Fruit fly (Drosophila melanogaster): Measurements from ENCODE around the gene Aplip1.

Gene Aplip1

DNA sequence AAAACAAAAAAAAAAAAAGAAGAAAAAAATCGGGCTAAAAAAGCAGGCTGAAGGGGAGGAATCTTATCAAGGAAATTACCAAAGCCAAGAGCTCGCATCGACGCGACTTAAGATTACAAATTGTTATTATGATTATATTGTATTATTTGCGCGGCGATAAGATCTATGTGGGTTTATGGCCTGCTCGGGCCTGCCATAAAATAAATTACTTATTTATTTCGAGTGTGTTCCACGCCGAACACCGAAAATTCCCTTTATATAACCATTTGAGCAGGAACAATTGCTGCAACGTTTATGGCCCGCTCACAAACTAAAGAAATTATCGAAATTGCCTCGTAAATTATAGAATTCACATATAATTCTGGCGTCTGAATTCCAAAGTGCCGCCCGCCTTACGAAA, 26.5 kb upstream of the Aplip1 start (continued):
- TF ChIP-seq CG12071 (GFP tag; optimal IDR thresholded peaks at IDR 0.05): peak; percentile 34
- TF ChIP-seq CG7963 (GFP tag; IDR thresholded peaks at IDR 0.05; ENCODE audit: partially characterized antibody): no peak
- TF ChIP-seq zf30C (GFP tag; optimal IDR thresholded peaks at IDR 0.05): no peak
- TF ChIP-seq hth (optimal IDR thresholded peaks at IDR 0.05): no peak
- no peak for TF ChIP-seq Rfx (GFP tag; IDR thresholded peaks at IDR 0.05)
- TF ChIP-seq sob (GFP tag; IDR thresholded peaks at IDR 0.05): no peak
- TF ChIP-seq CG3407 (GFP tag; optimal IDR thresholded peaks at IDR 0.05): no peak
- TF ChIP-seq danr (GFP tag; IDR thresholded peaks at IDR 0.05): no peak
- TF ChIP-seq CG7556 (GFP tag; optimal IDR thresholded peaks at IDR 0.05): no peak
- no peak for TF ChIP-seq CG3726 (GFP tag; IDR thresholded peaks at IDR 0.05)
- no peak for TF ChIP-seq corto (GFP tag; optimal IDR thresholded peaks at IDR 0.05)
- no peak for TF ChIP-seq CG10321 (GFP tag; IDR thresholded peaks at IDR 0.05)
- no peak for TF ChIP-seq odd (GFP tag; optimal IDR thresholded peaks at IDR 0.05)
- no peak for TF ChIP-seq CG8924 (tag; optimal IDR thresholded peaks at IDR 0.05)
- no peak for TF ChIP-seq bbx (GFP tag; IDR thresholded peaks at IDR 0.05; ENCODE audit: partially characterized antibody)
- TF ChIP-seq ken (GFP tag; IDR thresholded peaks at IDR 0.05): no peak
- TF ChIP-seq CG16863 (GFP tag; optimal IDR thresholded peaks at IDR 0.05): no peak
- no peak for TF ChIP-seq HmgD (GFP tag; optimal IDR thresholded peaks at IDR 0.05)
- peak; percentile 7 for TF ChIP-seq Hand (GFP tag; optimal IDR thresholded peaks at IDR 0.05)
- no peak for TF ChIP-seq CG33557 (GFP tag; optimal IDR thresholded peaks at IDR 0.05)
- no peak for TF ChIP-seq sr (GFP tag; IDR thresholded peaks at IDR 0.05)
- no peak for TF ChIP-seq wdn (GFP tag; IDR thresholded peaks at IDR 0.05)

DNA sequence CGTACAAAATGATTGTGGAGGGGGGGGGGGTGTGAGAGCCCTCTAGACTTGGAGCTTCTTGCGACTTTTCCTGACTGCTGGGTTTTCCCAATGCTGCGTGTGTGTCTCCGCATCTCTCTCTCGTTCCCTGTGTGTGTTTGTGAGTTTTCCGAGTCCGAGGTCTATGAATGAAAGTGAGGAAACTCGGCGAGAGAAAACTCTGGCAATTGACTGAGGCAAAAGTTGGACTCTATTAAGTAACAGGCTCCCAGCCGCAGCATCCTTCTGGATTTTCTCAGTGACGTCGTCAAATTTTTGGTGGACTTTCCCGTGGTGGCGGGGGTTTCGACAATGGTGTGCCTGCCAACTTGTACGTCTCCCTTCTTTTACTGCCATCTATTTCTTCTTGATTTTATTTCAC, 25.5 kb upstream of the Aplip1 start:
- TF ChIP-seq sob (GFP tag; IDR thresholded peaks at IDR 0.05) (no peak), crol (GFP tag; IDR thresholded peaks at IDR 0.05) (peak; percentile 43; the same call in 1 of the 2 replicates), CG9437 (GFP tag; optimal IDR thresholded peaks at IDR 0.05) (no peak), CG2202 (tag; optimal IDR thresholded peaks at IDR 0.05) (no peak), ftz-f1 (GFP tag; optimal IDR thresholded peaks at IDR 0.05) (no peak), Rx (GFP tag; IDR thresholded peaks at IDR 0.05) (no peak), CG31224 (GFP tag; IDR thresholded peaks at IDR 0.05) (peak; percentile 95), Bgb (GFP tag; IDR thresholded peaks at IDR 0.05; ENCODE audit: partially characterized antibody) (0 out of 2 replicates have a peak, but pooled peaks have one; percentile 19), Deaf1 (tag; optimal IDR thresholded peaks at IDR 0.05) (peak; percentile 2), slbo (GFP tag; IDR thresholded peaks at IDR 0.05) (no peak), CG13894 (tag; optimal IDR thresholded peaks at IDR 0.05) (peak; percentile 26), CG13123 (GFP tag; optimal IDR thresholded peaks at IDR 0.05) (no peak), ssp (GFP tag; IDR thresholded peaks at IDR 0.05) (no peak), prd (optimal IDR thresholded peaks at IDR 0.05) (no peak), prd (GFP tag; IDR thresholded peaks at IDR 0.05) (no peak), CG15601 (tag; optimal IDR thresholded peaks at IDR 0.05) (no peak), Lhr (GFP tag; optimal IDR thresholded peaks at IDR 0.05) (no peak), CoRest (tag; optimal IDR thresholded peaks at IDR 0.05) (no peak), CG17912 (GFP tag; optimal IDR thresholded peaks at IDR 0.05) (no peak), Dad (GFP tag; optimal IDR thresholded peaks at IDR 0.05) (no peak), abd-A (tag; optimal IDR thresholded peaks at IDR 0.05) (peak; percentile 75), inv (GFP tag; IDR thresholded peaks at IDR 0.05; ENCODE audit: partially characterized antibody) (no peak), Hmr (GFP tag; optimal IDR thresholded peaks at IDR 0.05) (no peak)

Data from whole organism, embryonic.